Worm (Caenorhabditis elegans) whole organism, late embryonic: ENCODE measurements around the gene str-82.

Experiments used
- C08G9.2 ChIP-seq: sonication (generic microtip); optimal IDR thresholded peaks from 2 replicates; lab custom pipeline; 2016; ENCODE audit warnings: mild to moderate bottlenecking, missing genetic modification characterization, moderate library complexity, missing compliant biosample characterization
- C38D4.7 ChIP-seq: fragments of 200-800 bp; sonication (Bioruptor generic); optimal IDR thresholded peaks from 2 replicates; lab custom pipeline; 2018; ENCODE audit warnings: mild to moderate bottlenecking, missing genetic modification characterization, moderate library complexity, missing compliant biosample characterization
- K09A11.1 ChIP-seq: sonication (generic microtip); optimal IDR thresholded peaks from 2 replicates; lab custom pipeline; 2017; ENCODE audit warnings: antibody characterized with exemption, mild to moderate bottlenecking, missing genetic modification characterization, missing compliant biosample characterization; ENCODE audit not compliant: insufficient read depth
- T23F11.4 ChIP-seq: fragments of 200-800 bp; sonication (Bioruptor generic); optimal IDR thresholded peaks from 2 replicates; lab custom pipeline; 2018; ENCODE audit warnings: mild to moderate bottlenecking, missing genetic modification characterization, missing compliant biosample characterization
- ahr-1 ChIP-seq: sonication (generic microtip); optimal IDR thresholded peaks from 2 replicates; lab custom pipeline; 2016; ENCODE audit warnings: missing genetic modification characterization, missing compliant biosample characterization
- ceh-19 ChIP-seq: fragments of 200-800 bp; sonication (Bioruptor generic); optimal IDR thresholded peaks from 2 replicates; lab custom pipeline; 2018; ENCODE audit warnings: mild to moderate bottlenecking, missing genetic modification characterization, missing compliant biosample characterization
- ceh-30 ChIP-seq: fragments of 150-350 bp; optimal IDR thresholded peaks from 2 replicates; lab custom pipeline; 2014; ENCODE audit warnings: missing biosample characterization, missing genetic modification characterization
- ceh-31 ChIP-seq: sonication (generic microtip); optimal IDR thresholded peaks from 2 replicates; lab custom pipeline; 2016; ENCODE audit warnings: missing genetic modification characterization, missing compliant biosample characterization
- ceh-34 ChIP-seq: sonication (generic microtip); optimal IDR thresholded peaks from 2 replicates; lab custom pipeline; 2016; ENCODE audit warnings: mild to moderate bottlenecking, missing genetic modification characterization, missing compliant biosample characterization
- ceh-45 ChIP-seq: fragments of 200-800 bp; sonication (Bioruptor generic); IDR thresholded peaks from 2 replicates; pipeline ENCODE4 v1.3.6; 2022; ENCODE audit warnings: missing genetic modification reagents, missing genetic modification characterization, missing compliant biosample characterization
- ceh-6 ChIP-seq: fragments of 200-800 bp; sonication (Bioruptor generic); optimal IDR thresholded peaks from 2 replicates; lab custom pipeline; 2018; ENCODE audit warnings: mild to moderate bottlenecking, missing genetic modification characterization, missing compliant biosample characterization
- che-1 ChIP-seq: sonication (generic microtip); optimal IDR thresholded peaks from 2 replicates; lab custom pipeline; 2016; ENCODE audit warnings: mild to moderate bottlenecking, missing genetic modification characterization, missing compliant biosample characterization
- dve-1 ChIP-seq: sonication (generic microtip); optimal IDR thresholded peaks from 2 replicates; lab custom pipeline; 2017; ENCODE audit warnings: antibody characterized with exemption, mild to moderate bottlenecking, missing genetic modification characterization, missing compliant biosample characterization
- elt-4 ChIP-seq: sonication (generic microtip); optimal IDR thresholded peaks from 2 replicates; lab custom pipeline; 2016; ENCODE audit warnings: missing genetic modification characterization, missing compliant biosample characterization
- eyg-1 ChIP-seq: sonication (generic microtip); optimal IDR thresholded peaks from 2 replicates; lab custom pipeline; 2016; ENCODE audit warnings: missing genotype, missing genetic modification characterization, missing compliant biosample characterization
- fkh-10 ChIP-seq: fragments of 150-350 bp; optimal IDR thresholded peaks from 2 replicates; lab custom pipeline; 2014; ENCODE audit warnings: missing biosample characterization, missing genetic modification reagents, missing genetic modification characterization
- gmeb-2 ChIP-seq: sonication (generic microtip); optimal IDR thresholded peaks from 2 replicates; lab custom pipeline; 2016; ENCODE audit warnings: missing genetic modification characterization, inconsistent platforms, missing compliant biosample characterization
- hlh-30 ChIP-seq: sonication (generic microtip); optimal IDR thresholded peaks from 2 replicates; lab custom pipeline; 2017; ENCODE audit warnings: antibody characterized with exemption, missing genetic modification characterization, missing compliant biosample characterization; ENCODE audit not compliant: insufficient read depth
- lim-6 ChIP-seq: sonication (generic microtip); optimal IDR thresholded peaks from 2 replicates; lab custom pipeline; 2016; ENCODE audit warnings: missing genetic modification characterization, missing compliant biosample characterization
- lin-11 ChIP-seq: fragments of 200-800 bp; sonication (Bioruptor generic); optimal IDR thresholded peaks from 2 replicates; lab custom pipeline; 2018; ENCODE audit warnings: mild to moderate bottlenecking, missing genetic modification characterization, missing compliant biosample characterization
- nfya-1 ChIP-seq: sonication (generic microtip); optimal IDR thresholded peaks from 2 replicates; lab custom pipeline; 2017; ENCODE audit warnings: missing genetic modification characterization, mild to moderate bottlenecking, missing compliant biosample characterization, antibody characterized with exemption, moderate library complexity
- nhr-232 ChIP-seq: sonication (generic microtip); optimal IDR thresholded peaks from 2 replicates; lab custom pipeline; 2016; ENCODE audit warnings: missing genetic modification characterization, missing compliant biosample characterization
- npax-4 ChIP-seq: sonication (generic microtip); optimal IDR thresholded peaks from 2 replicates; lab custom pipeline; 2016; ENCODE audit warnings: missing genetic modification characterization, missing compliant biosample characterization
- odd-2 ChIP-seq: sonication (generic microtip); optimal IDR thresholded peaks from 2 replicates; lab custom pipeline; 2017; ENCODE audit warnings: antibody characterized with exemption, mild to moderate bottlenecking, missing genetic modification characterization, missing compliant biosample characterization
- pag-3 ChIP-seq: sonication (generic microtip); optimal IDR thresholded peaks from 2 replicates; lab custom pipeline; 2016; ENCODE audit warnings: missing compliant biosample characterization, missing genetic modification characterization, borderline replicate concordance
- pat-9 ChIP-seq: fragments of 200-800 bp; sonication (Bioruptor generic); optimal IDR thresholded peaks from 2 replicates; lab custom pipeline; 2018; ENCODE audit warnings: mild to moderate bottlenecking, missing genetic modification characterization, moderate library complexity, missing compliant biosample characterization
- pha-4 ChIP-seq: fragments of 150-350 bp; optimal IDR thresholded peaks from 2 replicates; lab custom pipeline; 2018; ENCODE audit warnings: missing biosample characterization, missing genetic modification reagents, missing genetic modification characterization
- pqm-1 ChIP-seq: sonication (generic microtip); optimal IDR thresholded peaks from 2 replicates; lab custom pipeline; 2016; ENCODE audit warnings: missing genetic modification characterization, missing compliant biosample characterization
- pros-1 ChIP-seq: fragments of 150-350 bp; optimal IDR thresholded peaks from 2 replicates; lab custom pipeline; 2014; ENCODE audit warnings: missing biosample characterization, missing genetic modification reagents, missing genetic modification characterization
- rnt-1 ChIP-seq: sonication (generic microtip); optimal IDR thresholded peaks from 2 replicates; lab custom pipeline; 2016; ENCODE audit warnings: missing genetic modification characterization, missing compliant biosample characterization
- sdc-2 ChIP-seq: sonication (generic microtip); optimal IDR thresholded peaks from 2 replicates; lab custom pipeline; 2016; ENCODE audit warnings: missing genotype, missing genetic modification characterization, missing compliant biosample characterization
- sox-2 ChIP-seq: fragments of 200-800 bp; sonication (Bioruptor generic); IDR thresholded peaks from 2 replicates; pipeline ENCODE4 v1.3.6; 2022; ENCODE audit warnings: missing genetic modification reagents, missing genetic modification characterization, missing compliant biosample characterization
- syd-9 ChIP-seq: sonication (generic microtip); optimal IDR thresholded peaks from 2 replicates; lab custom pipeline; 2016; ENCODE audit warnings: mild to moderate bottlenecking, missing genetic modification characterization, moderate library complexity, missing compliant biosample characterization
- tbx-2 ChIP-seq: sonication (generic microtip); optimal IDR thresholded peaks from 2 replicates; lab custom pipeline; 2016; ENCODE audit warnings: missing genetic modification characterization, missing compliant biosample characterization
- ttx-3 ChIP-seq: sonication (generic microtip); optimal IDR thresholded peaks from 2 replicates; lab custom pipeline; 2016; ENCODE audit warnings: missing genetic modification reagents, missing genetic modification characterization, missing compliant biosample characterization
- unc-3 ChIP-seq, 2 experiments: fragments of 200-800 bp in 1 of 2; sonication (Bioruptor generic) in 1 of 2; sonication (generic microtip) in 1 of 2; conservative IDR thresholded peaks in 1 of 2; optimal IDR thresholded peaks in 1 of 2; 2 replicates each; pipeline versions ENCODE4 v1.3.6 to Lab custom; 2016 to 2022; ENCODE audit warnings: missing compliant biosample characterization in 2 of 2, missing genetic modification characterization in 2 of 2, missing genetic modification reagents in 1 of 2

Gene str-82

ce11 chrV:3980228-3980933 is 5.9 kb downstream of the str-82 start:
- no peak for TF ChIP-seq ceh-30 (tag; lab: Kevin White, UChicago)
- no peak for TF ChIP-seq gmeb-2 (tag; lab: Kevin White, UChicago)
- TF ChIP-seq pros-1, result no peak
- no peak for TF ChIP-seq npax-4 (tag; lab: Kevin White, UChicago)
- no peak for TF ChIP-seq odd-2
- no peak for TF ChIP-seq pqm-1
- no peak for TF ChIP-seq ahr-1 (tag; lab: Kevin White, UChicago)
- no peak for TF ChIP-seq ceh-45 (GFP tag; lab: Robert Waterston, UW)
- no peak for TF ChIP-seq pag-3 (tag; lab: Kevin White, UChicago)
- TF ChIP-seq nfya-1 (tag; lab: Kevin White, UChicago), result no peak
- no peak for TF ChIP-seq K09A11.1 (tag; lab: Kevin White, UChicago)
- no peak for TF ChIP-seq che-1
- TF ChIP-seq hlh-30 (tag; lab: Kevin White, UChicago), result no peak
- TF ChIP-seq, all 69 proteins: peak for 0

ce11 chrV:3981680-3982079 is 7.2 kb downstream of the str-82 start, which contains the start of gene nlp-30:
TSS of gene nlp-30 (plus strand) at chrV:3981980.
- TF ChIP-seq syd-9 (tag; lab: Kevin White, UChicago), result no peak
- no peak for TF ChIP-seq sox-2
- TF ChIP-seq tbx-2 (tag; lab: Kevin White, UChicago), result no peak
- TF ChIP-seq dve-1 (tag; lab: Kevin White, UChicago), result no peak
- TF ChIP-seq nhr-232 (tag; lab: Kevin White, UChicago), result no peak
- no peak for TF ChIP-seq pha-4 (tag; lab: Kevin White, UChicago)
- no peak for TF ChIP-seq T23F11.4
- TF ChIP-seq pat-9, result no peak
- TF ChIP-seq lin-11 (tag; lab: Kevin White, UChicago), result no peak
- no peak for TF ChIP-seq rnt-1

- TF ChIP-seq ceh-31 (tag; lab: Kevin White, UChicago) (no peak), dve-1 (tag; lab: Kevin White, UChicago) (peak; percentile 12)
Measured at ce11 chrV:3984178-3984577, 9.7 kb downstream of the str-82 start, which contains the start of gene nlp-29. TSS of gene nlp-29 (plus strand) at chrV:3984425.

ce11 chrV:3985104-3985503 is 10.6 kb downstream of the str-82 start:
- TF ChIP-seq lim-6 (tag; lab: Kevin White, UChicago) (no peak), elt-4 (tag; lab: Kevin White, UChicago) (no peak), C08G9.2 (tag; lab: Kevin White, UChicago) (no peak), ahr-1 (tag; lab: Kevin White, UChicago) (no peak), eyg-1 (tag; lab: Kevin White, UChicago) (no peak), T23F11.4 (no peak), dve-1 (tag; lab: Kevin White, UChicago) (no peak), syd-9 (tag; lab: Kevin White, UChicago) (no peak), ceh-45 (GFP tag; lab: Robert Waterston, UW) (no peak), ceh-6 (GFP tag; lab: Kevin White, UChicago) (no peak), sdc-2 (no peak), nfya-1 (tag; lab: Kevin White, UChicago) (no peak), ceh-19 (no peak), fkh-10 (GFP tag; lab: Kevin White, UChicago) (no peak), unc-3 (GFP tag; conservative IDR thresholded peaks at IDR 0.05; lab: Robert Waterston, UW) (no peak), unc-3 (tag; optimal IDR thresholded peaks at IDR 0.05; lab: Kevin White, UChicago) (no peak), ceh-34 (no peak), ttx-3 (tag; lab: Kevin White, UChicago) (no peak), C38D4.7 (GFP tag; lab: Kevin White, UChicago) (no peak), npax-4 (tag; lab: Kevin White, UChicago) (no peak)
